Worm (Caenorhabditis elegans) whole organism, L1 larva: ENCODE measurements around the gene wee-1.1.

ENCODE experiments used
- C16A3.4 ChIP-seq: fragments of 150-350 bp; optimal IDR thresholded peaks from 2 replicates; lab custom pipeline; 2014; ENCODE audit warnings: missing biosample characterization, missing genetic modification characterization
- F16B12.6 ChIP-seq: fragments of 150-350 bp; optimal IDR thresholded peaks from 2 replicates; lab custom pipeline; 2014; ENCODE audit warnings: missing biosample characterization, missing genetic modification characterization
- Y116A8C.19 ChIP-seq: sonication (generic microtip); optimal IDR thresholded peaks from 2 replicates; lab custom pipeline; 2016; ENCODE audit warnings: missing compliant biosample characterization, missing genetic modification characterization, borderline replicate concordance
- alr-1 ChIP-seq: fragments of 200-800 bp; sonication (Bioruptor generic); optimal IDR thresholded peaks from 2 replicates; lab custom pipeline; 2018; ENCODE audit warnings: borderline replicate concordance, mild to moderate bottlenecking, missing genetic modification characterization, missing compliant biosample characterization
- ama-1 ChIP-seq: fragments of 150-350 bp; optimal IDR thresholded peaks from 2 replicates; lab custom pipeline; 2014
- blmp-1 ChIP-seq: fragments of 150-350 bp; optimal IDR thresholded peaks from 2 replicates; lab custom pipeline; 2014; ENCODE audit warnings: missing biosample characterization, missing genetic modification characterization
- ceh-8 ChIP-seq: fragments of 200-800 bp; sonication (Bioruptor generic); optimal IDR thresholded peaks from 2 replicates; lab custom pipeline; 2018; ENCODE audit warnings: mild to moderate bottlenecking, missing genetic modification characterization, moderate library complexity, missing compliant biosample characterization
- ceh-82 ChIP-seq, 3 experiments: fragments of 150-350 bp in 1 of 3; sonication (generic microtip) in 2 of 3; optimal IDR thresholded peaks; 2 replicates each; lab custom pipeline; 2014 to 2017; ENCODE audit warnings: missing biosample characterization in 3 of 3, missing genetic modification characterization in 3 of 3
- ceh-90 ChIP-seq: sonication (generic microtip); optimal IDR thresholded peaks from 2 replicates; lab custom pipeline; 2016; ENCODE audit warnings: missing genetic modification characterization, missing compliant biosample characterization
- ces-1 ChIP-seq: fragments of 150-350 bp; optimal IDR thresholded peaks from 2 replicates; lab custom pipeline; 2014; ENCODE audit warnings: missing biosample characterization, missing genetic modification reagents, missing genetic modification characterization
- efl-1 ChIP-seq, 4 experiments: fragments of 150-350 bp; optimal IDR thresholded peaks in 3 of 4; peaks in 1 of 4; 1 replicate in 1 of 4; 2 replicates in 3 of 4; lab custom pipeline; 2014; ENCODE audit warnings: missing biosample characterization in 2 of 4, missing genetic modification characterization in 2 of 4, missing genetic modification reagents in 2 of 4
- efl-3 ChIP-seq: fragments of 200-800 bp; sonication (Bioruptor generic); optimal IDR thresholded peaks from 2 replicates; lab custom pipeline; 2018; ENCODE audit warnings: mild to moderate bottlenecking, missing genetic modification characterization, missing compliant biosample characterization
- egl-13 ChIP-seq: sonication (generic microtip); optimal IDR thresholded peaks from 2 replicates; lab custom pipeline; 2016; ENCODE audit warnings: missing genotype, missing genetic modification reagents, missing genetic modification characterization, missing compliant biosample characterization
- elt-2 ChIP-seq: sonication (generic microtip); optimal IDR thresholded peaks from 2 replicates; lab custom pipeline; 2016; ENCODE audit warnings: missing genetic modification characterization, mild to moderate bottlenecking, inconsistent platforms, missing compliant biosample characterization, missing genetic modification reagents
- elt-3 ChIP-seq, 6 experiments: fragments of 150-350 bp in 1 of 6; sonication (generic microtip); optimal IDR thresholded peaks; 2 replicates each; lab custom pipeline; 2017 to 2018; ENCODE audit warnings: missing biosample characterization in 6 of 6, missing genetic modification characterization in 6 of 6, inconsistent platforms in 1 of 6
- ets-5 ChIP-seq: fragments of 200-800 bp; sonication (Bioruptor generic); IDR thresholded peaks from 2 replicates; pipeline ENCODE4 v1.3.6; 2022; ENCODE audit warnings: missing genetic modification characterization, missing compliant biosample characterization
- fkh-10 ChIP-seq: sonication (generic microtip); optimal IDR thresholded peaks from 2 replicates; lab custom pipeline; 2017; ENCODE audit warnings: missing biosample characterization, missing genetic modification reagents, missing genetic modification characterization
- fkh-4 ChIP-seq: sonication (generic microtip); optimal IDR thresholded peaks from 2 replicates; lab custom pipeline; 2016; ENCODE audit warnings: missing compliant biosample characterization, missing genetic modification characterization, borderline replicate concordance
- grh-1 ChIP-seq: fragments of 200-800 bp; sonication (Bioruptor generic); IDR thresholded peaks from 2 replicates; pipeline ENCODE4 v1.3.6; 2022; ENCODE audit warnings: missing genetic modification reagents, missing genetic modification characterization, missing compliant biosample characterization
- hlh-17 ChIP-seq: fragments of 200-800 bp; sonication (Bioruptor generic); optimal IDR thresholded peaks from 2 replicates; lab custom pipeline; 2018; ENCODE audit warnings: missing genetic modification characterization, mild to moderate bottlenecking, missing compliant biosample characterization, moderate library complexity, borderline replicate concordance
- hlh-4 ChIP-seq: sonication (generic microtip); optimal IDR thresholded peaks from 2 replicates; lab custom pipeline; 2016; ENCODE audit warnings: mild to moderate bottlenecking, missing genetic modification characterization, missing compliant biosample characterization
- hpl-2 ChIP-seq: fragments of 150-350 bp; optimal IDR thresholded peaks from 2 replicates; lab custom pipeline; 2014; ENCODE audit warnings: missing biosample characterization, missing genetic modification reagents, missing genetic modification characterization
- isw-1 ChIP-seq: fragments of 200-800 bp; sonication (Bioruptor generic); IDR thresholded peaks from 2 replicates; pipeline ENCODE4 v1.3.6; 2022; ENCODE audit warnings: missing genetic modification characterization, missing compliant biosample characterization
- jun-1 ChIP-seq: fragments of 150-350 bp; optimal IDR thresholded peaks from 2 replicates; lab custom pipeline; 2014; ENCODE audit warnings: missing biosample characterization, missing genetic modification reagents, missing genetic modification characterization
- lin-13 ChIP-seq: fragments of 150-350 bp; optimal IDR thresholded peaks from 2 replicates; lab custom pipeline; 2014; ENCODE audit warnings: missing biosample characterization, missing genetic modification reagents, missing genetic modification characterization
- lin-14 ChIP-seq: fragments of 200-800 bp; sonication (Bioruptor generic); optimal IDR thresholded peaks from 2 replicates; lab custom pipeline; 2018; ENCODE audit warnings: mild to moderate bottlenecking, missing genetic modification characterization, moderate library complexity, missing compliant biosample characterization
- lin-15B ChIP-seq: fragments of 150-350 bp; sonication (generic microtip); optimal IDR thresholded peaks from 3 replicates; lab custom pipeline; 2014; ENCODE audit warnings: missing biosample characterization, missing genetic modification characterization
- lin-35 ChIP-seq, 2 experiments: fragments of 150-350 bp; optimal IDR thresholded peaks; 2 replicates each; lab custom pipeline; 2014; ENCODE audit warnings: missing biosample characterization in 2 of 2, missing genetic modification characterization in 2 of 2, missing genetic modification reagents in 2 of 2
- lin-39 ChIP-seq: fragments of 150-350 bp; optimal IDR thresholded peaks from 2 replicates; lab custom pipeline; 2014; ENCODE audit warnings: missing biosample characterization, missing genetic modification reagents, missing genetic modification characterization
- lir-3 ChIP-seq: sonication (generic microtip); optimal IDR thresholded peaks from 2 replicates; lab custom pipeline; 2016; ENCODE audit warnings: mild to moderate bottlenecking, missing genetic modification characterization, moderate library complexity, missing compliant biosample characterization; ENCODE audit not compliant: poor library complexity
- lsy-2 ChIP-seq, 2 experiments: fragments of 150-350 bp; optimal IDR thresholded peaks; 2 replicates each; lab custom pipeline; 2014; ENCODE audit warnings: missing biosample characterization in 2 of 2, missing genetic modification characterization in 2 of 2
- mab-9 ChIP-seq: fragments of 200-800 bp; sonication (Bioruptor generic); IDR thresholded peaks from 2 replicates; pipeline ENCODE4 v1.3.6; 2022; ENCODE audit warnings: missing genetic modification reagents, missing genetic modification characterization, missing compliant biosample characterization
- mdl-1 ChIP-seq, 2 experiments: fragments of 150-350 bp; optimal IDR thresholded peaks; 2 replicates each; lab custom pipeline; 2014 to 2017; ENCODE audit warnings: missing biosample characterization in 2 of 2, missing genetic modification characterization in 2 of 2, inconsistent platforms in 1 of 2
- nhr-12 ChIP-seq: sonication (generic microtip); optimal IDR thresholded peaks from 2 replicates; lab custom pipeline; 2017; ENCODE audit warnings: missing biosample characterization, missing genetic modification characterization
- nhr-237 ChIP-seq: fragments of 150-350 bp; optimal IDR thresholded peaks from 2 replicates; lab custom pipeline; 2014; ENCODE audit warnings: missing biosample characterization, missing genetic modification characterization
- nhr-28 ChIP-seq: fragments of 150-350 bp; optimal IDR thresholded peaks from 2 replicates; lab custom pipeline; 2014; ENCODE audit warnings: missing biosample characterization, missing genetic modification characterization
- nhr-47 ChIP-seq: sonication (generic microtip); optimal IDR thresholded peaks from 2 replicates; lab custom pipeline; 2016; ENCODE audit warnings: mild to moderate bottlenecking, missing genetic modification characterization, moderate library complexity, missing compliant biosample characterization
- nhr-77 ChIP-seq: fragments of 150-350 bp; optimal IDR thresholded peaks from 2 replicates; lab custom pipeline; 2014; ENCODE audit warnings: missing biosample characterization, missing genetic modification characterization
- nhr-85 ChIP-seq: sonication (generic microtip); peaks from one replicate; lab custom pipeline; 2016; ENCODE audit warnings: missing genetic modification characterization, inconsistent platforms, missing compliant biosample characterization
- nhr-90 ChIP-seq: sonication (generic microtip); optimal IDR thresholded peaks from 2 replicates; lab custom pipeline; 2016; ENCODE audit warnings: mild to moderate bottlenecking, missing genetic modification characterization, missing compliant biosample characterization; ENCODE audit not compliant: poor library complexity
- pax-3 ChIP-seq: fragments of 200-800 bp; sonication (Bioruptor generic); optimal IDR thresholded peaks from 2 replicates; lab custom pipeline; 2018; ENCODE audit warnings: mild to moderate bottlenecking, missing genetic modification characterization, moderate library complexity, missing compliant biosample characterization
- rnt-1 ChIP-seq: sonication (generic microtip); optimal IDR thresholded peaks from 2 replicates; lab custom pipeline; 2016; ENCODE audit warnings: mild to moderate bottlenecking, missing genetic modification characterization, moderate library complexity, missing compliant biosample characterization
- skn-1 ChIP-seq: fragments of 150-350 bp; optimal IDR thresholded peaks from 2 replicates; lab custom pipeline; 2014; ENCODE audit warnings: missing biosample characterization, missing genetic modification characterization
- sox-4 ChIP-seq: sonication (generic microtip); optimal IDR thresholded peaks from 2 replicates; lab custom pipeline; 2016; ENCODE audit warnings: missing genetic modification characterization, missing compliant biosample characterization
- sup-37 ChIP-seq: fragments of 200-800 bp; sonication (Bioruptor generic); optimal IDR thresholded peaks from 2 replicates; lab custom pipeline; 2018; ENCODE audit warnings: mild to moderate bottlenecking, missing genetic modification characterization, missing compliant biosample characterization
- swsn-7 ChIP-seq: sonication (generic microtip); optimal IDR thresholded peaks from 2 replicates; lab custom pipeline; 2016; ENCODE audit warnings: missing genetic modification characterization, missing compliant biosample characterization
- tlp-1 ChIP-seq: fragments of 150-350 bp; optimal IDR thresholded peaks from 2 replicates; lab custom pipeline; 2014; ENCODE audit warnings: missing biosample characterization, missing genetic modification characterization
- unc-130 ChIP-seq: fragments of 150-350 bp; optimal IDR thresholded peaks from 2 replicates; lab custom pipeline; 2017; ENCODE audit warnings: missing biosample characterization, missing genetic modification characterization, inconsistent platforms
- unc-30 ChIP-seq: sonication (generic microtip); optimal IDR thresholded peaks from 2 replicates; lab custom pipeline; 2017; ENCODE audit warnings: missing biosample characterization, missing genetic modification characterization
- unc-62 ChIP-seq: fragments of 150-350 bp; optimal IDR thresholded peaks from 2 replicates; lab custom pipeline; 2014; ENCODE audit warnings: missing biosample characterization, missing genetic modification reagents, missing genetic modification characterization
- unc-86 ChIP-seq: sonication (generic microtip); optimal IDR thresholded peaks from 2 replicates; lab custom pipeline; 2016; ENCODE audit warnings: missing genetic modification characterization, missing compliant biosample characterization
- unc-98 ChIP-seq: fragments of 200-800 bp; sonication (Bioruptor generic); IDR thresholded peaks from 2 replicates; pipeline ENCODE4 v1.3.6; 2022; ENCODE audit warnings: missing genetic modification characterization, missing compliant biosample characterization

The wee-1.1 gene

ce11 chrII:9603419-9603818, 20.1 kb upstream of the wee-1.1 start (continued):
- TF ChIP-seq lin-15B (tag; lab: Kevin White, UChicago) (peak; percentile 38), elt-2 (tag; lab: Kevin White, UChicago) (peak; percentile 84), lin-13 (GFP tag; lab: Kevin White, UChicago) (peak; percentile 92), ceh-82 (tag; optimal IDR thresholded peaks at IDR 0.05; lab: Kevin White, UChicago) (peak; percentile 68 to 91 (median 88)), tlp-1 (tag; lab: Kevin White, UChicago) (no peak), ces-1 (no peak), efl-3 (no peak), nhr-12 (tag; lab: Kevin White, UChicago) (no peak), jun-1 (tag; lab: Kevin White, UChicago) (peak; percentile 95), ets-5 (GFP tag; lab: Robert Waterston, UW) (no peak), blmp-1 (tag; lab: Kevin White, UChicago) (peak; percentile 99), unc-130 (tag; lab: Kevin White, UChicago) (peak; percentile 82), hpl-2 (GFP tag; lab: Kevin White, UChicago) (peak; percentile 71), nhr-47 (tag; lab: Kevin White, UChicago) (peak; percentile 95), sup-37 (GFP tag; lab: Kevin White, UChicago) (peak; percentile 66), skn-1 (tag; lab: Kevin White, UChicago) (peak; percentile 94), nhr-237 (tag; lab: Kevin White, UChicago) (peak; percentile 84), unc-62 (GFP tag; lab: Kevin White, UChicago) (no peak), efl-1 (optimal IDR thresholded peaks at IDR 0.05; lab: Kevin White, UChicago) (peak; percentile 84), efl-1 (GFP tag; optimal IDR thresholded peaks at IDR 0.05 in 1 of 2; lab: Kevin White, UChicago) (peak; percentile 64 to 97), nhr-77 (tag; lab: Kevin White, UChicago) (peak; percentile 88), Y116A8C.19 (tag; lab: Kevin White, UChicago) (no peak), hlh-4 (tag; lab: Kevin White, UChicago) (no peak), hlh-17 (GFP tag; lab: Kevin White, UChicago) (no peak), ceh-8 (peak; percentile 41), pax-3 (tag; lab: Kevin White, UChicago) (peak; percentile 85), mab-9 (peak; percentile 71), lir-3 (tag; lab: Kevin White, UChicago) (peak; percentile 89), egl-13 (tag; lab: Kevin White, UChicago) (peak; percentile 66), nhr-90 (tag; lab: Kevin White, UChicago) (peak; percentile 95), C16A3.4 (tag; lab: Kevin White, UChicago) (peak; percentile 97), unc-86 (tag; lab: Kevin White, UChicago) (peak; percentile 76), swsn-7 (tag; lab: Kevin White, UChicago) (peak; percentile 94), unc-30 (peak; percentile 5), fkh-4 (tag; lab: Kevin White, UChicago) (no peak), lin-39 (tag; lab: Kevin White, UChicago) (peak; percentile 81), sox-4 (tag; lab: Kevin White, UChicago) (peak; percentile 72), grh-1 (GFP tag; lab: Robert Waterston, UW) (peak; percentile 85), isw-1 (GFP tag; lab: Robert Waterston, UW) (peak; percentile 79), unc-98 (0 out of 2 replicates have a peak, but pooled peaks have one; percentile 43), lin-14 (GFP tag; lab: Kevin White, UChicago) (peak; percentile 99), lin-35 (GFP tag; optimal IDR thresholded peaks at IDR 0.05; lab: Kevin White, UChicago) (peak; percentile 81 to 91), lsy-2 (tag; optimal IDR thresholded peaks at IDR 0.05; lab: Kevin White, UChicago) (peak; percentile 90 to 96), elt-3 (tag; optimal IDR thresholded peaks at IDR 0.05; lab: Kevin White, UChicago) (peak in 5 of 6 experiments; percentile 40 to 99 (median 95)), fkh-10 (GFP tag; lab: Kevin White, UChicago) (peak; percentile 69), F16B12.6 (tag; lab: Kevin White, UChicago) (peak; percentile 51), ama-1 (lab: Kevin White, UChicago) (peak; percentile 75), nhr-28 (tag; lab: Kevin White, UChicago) (peak; percentile 9), alr-1 (tag; lab: Kevin White, UChicago) (no peak), ceh-90 (no peak), mdl-1 (tag; optimal IDR thresholded peaks at IDR 0.05; lab: Kevin White, UChicago) (peak; percentile 95 to 100), rnt-1 (tag; lab: Kevin White, UChicago) (peak; percentile 95), nhr-85 (tag; lab: Kevin White, UChicago) (peak; percentile 100)
